Worm (Caenorhabditis elegans) whole organism, early embryonic: ENCODE measurements around the gene pals-19.

Experiments
- B0310.2 ChIP-seq: sonication (generic microtip); optimal IDR thresholded peaks from 2 replicates; lab custom pipeline; 2016; ENCODE audit warnings: mild to moderate bottlenecking, missing genetic modification characterization, missing compliant biosample characterization
- F13C5.2 ChIP-seq: sonication (generic microtip); optimal IDR thresholded peaks from 2 replicates; lab custom pipeline; 2017; ENCODE audit warnings: mild to moderate bottlenecking, missing genetic modification characterization, inconsistent platforms, missing compliant biosample characterization
- aly-1 ChIP-seq: sonication (generic microtip); optimal IDR thresholded peaks from 2 replicates; lab custom pipeline; 2016; ENCODE audit warnings: missing genetic modification characterization, missing compliant biosample characterization
- ama-1 ChIP-seq: fragments of 150-350 bp; optimal IDR thresholded peaks from 2 replicates; lab custom pipeline; 2014
- ceh-13 ChIP-seq: fragments of 200-800 bp; sonication (Bioruptor generic); optimal IDR thresholded peaks from 2 replicates; lab custom pipeline; 2018; ENCODE audit warnings: mild to moderate bottlenecking, missing genetic modification characterization, missing compliant biosample characterization
- ceh-36 ChIP-seq: sonication (generic microtip); optimal IDR thresholded peaks from 2 replicates; lab custom pipeline; 2016; ENCODE audit warnings: missing genetic modification characterization, inconsistent platforms, missing compliant biosample characterization
- ets-7 ChIP-seq: sonication (generic microtip); optimal IDR thresholded peaks from 2 replicates; lab custom pipeline; 2016; ENCODE audit warnings: missing genotype, missing genetic modification characterization, missing compliant biosample characterization
- flt-1 ChIP-seq: fragments of 200-800 bp; sonication (Bioruptor generic); IDR thresholded peaks from 2 replicates; pipeline ENCODE4 v1.3.6; 2022; ENCODE audit warnings: missing genetic modification characterization, missing compliant biosample characterization
- hmbx-1 ChIP-seq: sonication (generic microtip); optimal IDR thresholded peaks from 2 replicates; lab custom pipeline; 2016; ENCODE audit warnings: mild to moderate bottlenecking, missing genetic modification characterization, missing compliant biosample characterization
- hmg-4 ChIP-seq: fragments of 200-800 bp; sonication (Bioruptor generic); optimal IDR thresholded peaks from 2 replicates; lab custom pipeline; 2018; ENCODE audit warnings: mild to moderate bottlenecking, missing genetic modification characterization, missing compliant biosample characterization
- hnd-1 ChIP-seq: sonication (generic microtip); optimal IDR thresholded peaks from 2 replicates; lab custom pipeline; 2016; ENCODE audit warnings: missing genetic modification characterization, missing compliant biosample characterization
- pes-1 ChIP-seq: fragments of 200-800 bp; sonication (Bioruptor generic); IDR thresholded peaks from 2 replicates; pipeline ENCODE4 v1.3.6; 2022; ENCODE audit warnings: missing genetic modification reagents, missing genetic modification characterization, missing compliant biosample characterization
- scrt-1 ChIP-seq: fragments of 200-800 bp; sonication (Bioruptor generic); IDR thresholded peaks from 2 replicates; pipeline ENCODE4 v1.3.6; 2022; ENCODE audit warnings: missing genetic modification characterization, missing compliant biosample characterization
- sea-1 ChIP-seq: fragments of 200-800 bp; sonication (Bioruptor generic); conservative IDR thresholded peaks from 2 replicates; pipeline ENCODE4 v1.3.6; 2022; ENCODE audit warnings: missing genetic modification characterization, missing compliant biosample characterization
- tbx-11 ChIP-seq: fragments of 200-800 bp; sonication (Bioruptor generic); IDR thresholded peaks from 2 replicates; pipeline ENCODE4 v1.3.6; 2022; ENCODE audit warnings: missing genetic modification characterization, missing compliant biosample characterization
- tbx-37 ChIP-seq: fragments of 200-800 bp; sonication (Bioruptor generic); conservative IDR thresholded peaks from 2 replicates; pipeline ENCODE4 v1.3.6; 2022; ENCODE audit warnings: missing genetic modification reagents, missing genetic modification characterization, missing compliant biosample characterization
- tra-4 ChIP-seq: sonication (generic microtip); optimal IDR thresholded peaks from 2 replicates; lab custom pipeline; 2017; ENCODE audit warnings: missing genetic modification characterization, missing compliant biosample characterization

The pals-19 gene

ce11 chrIII:1380535-1381274 lies 21.0 kb upstream of the pals-19 start, which contains the start of the genes pals-21 and Y82E9BR.6:
TSS of gene pals-21 (minus strand) at chrIII:1380635.
TSS of gene Y82E9BR.6 (plus strand) at chrIII:1381224.
- TF ChIP-seq scrt-1 (GFP tag; lab: Robert Waterston, UW): no peak

- no peak for TF ChIP-seq hmbx-1 (tag; lab: Kevin White, UChicago)
- TF ChIP-seq ets-7 (tag; lab: Kevin White, UChicago): no peak
- no peak for TF ChIP-seq hmg-4 (GFP tag; lab: Kevin White, UChicago)
- no peak for TF ChIP-seq tbx-11 (GFP tag; lab: Robert Waterston, UW)
- no peak for TF ChIP-seq flt-1
- no peak for TF ChIP-seq F13C5.2 (tag; lab: Kevin White, UChicago)
- TF ChIP-seq ceh-13: no peak
- TF ChIP-seq sea-1 (GFP tag; lab: Robert Waterston, UW): no peak
- TF ChIP-seq ama-1 (lab: Kevin White, UChicago): no peak
- no peak for TF ChIP-seq B0310.2
- TF ChIP-seq aly-1 (tag; lab: Kevin White, UChicago): no peak
- TF ChIP-seq hnd-1 (tag; lab: Kevin White, UChicago): no peak
- no peak for TF ChIP-seq tbx-37 (GFP tag; lab: Robert Waterston, UW)
- TF ChIP-seq tra-4 (tag; lab: Kevin White, UChicago): no peak
- TF ChIP-seq ceh-36 (tag; lab: Kevin White, UChicago): no peak
- no peak for TF ChIP-seq pes-1 (GFP tag; lab: Robert Waterston, UW)
- no peak for TF ChIP-seq scrt-1 (GFP tag; lab: Robert Waterston, UW)
Measured at ce11 chrIII:1383483-1383882, 18.3 kb upstream of the pals-19 start.

ce11 chrIII:1384092-1384491 lies 17.6 kb upstream of the pals-19 start, which contains the start of the genes fbxa-138 and Y82E9BR.5:
TSS of gene fbxa-138 (minus strand) at chrIII:1384252.
TSS of gene Y82E9BR.5 (plus strand) at chrIII:1384370.
- no peak for TF ChIP-seq pes-1 (GFP tag; lab: Robert Waterston, UW)
- TF ChIP-seq flt-1: no peak

- TF ChIP-seq pes-1 (GFP tag; lab: Robert Waterston, UW) (no peak), aly-1 (tag; lab: Kevin White, UChicago) (no peak)
Measured at ce11 chrIII:1384694-1385093, 17.0 kb upstream of the pals-19 start.

ce11 chrIII:1388274-1389058 lies 13.3 kb upstream of the pals-19 start, which contains the start of gene pals-20:
TSS of gene pals-20 (minus strand) at chrIII:1388324.
- no peak for TF ChIP-seq tbx-37 (GFP tag; lab: Robert Waterston, UW)
- no peak for TF ChIP-seq F13C5.2 (tag; lab: Kevin White, UChicago)
- TF ChIP-seq tbx-11 (GFP tag; lab: Robert Waterston, UW): no peak
- no peak for TF ChIP-seq hmbx-1 (tag; lab: Kevin White, UChicago)
- TF ChIP-seq flt-1: no peak
- no peak for TF ChIP-seq ceh-13
- TF ChIP-seq scrt-1 (GFP tag; lab: Robert Waterston, UW): no peak
- no peak for TF ChIP-seq ets-7 (tag; lab: Kevin White, UChicago)
- TF ChIP-seq tra-4 (tag; lab: Kevin White, UChicago): no peak
- TF ChIP-seq hnd-1 (tag; lab: Kevin White, UChicago): no peak

- TF ChIP-seq F13C5.2 (tag; lab: Kevin White, UChicago): no peak
- no peak for TF ChIP-seq hmbx-1 (tag; lab: Kevin White, UChicago)
- no peak for TF ChIP-seq pes-1 (GFP tag; lab: Robert Waterston, UW)
- TF ChIP-seq ceh-36 (tag; lab: Kevin White, UChicago): no peak
- TF ChIP-seq flt-1: no peak
- TF ChIP-seq ceh-13: no peak
- no peak for TF ChIP-seq ama-1 (lab: Kevin White, UChicago)
- TF ChIP-seq tbx-11 (GFP tag; lab: Robert Waterston, UW): no peak
- TF ChIP-seq hmg-4 (GFP tag; lab: Kevin White, UChicago): no peak
- TF ChIP-seq aly-1 (tag; lab: Kevin White, UChicago): no peak
- no peak for TF ChIP-seq tbx-37 (GFP tag; lab: Robert Waterston, UW)
- TF ChIP-seq tra-4 (tag; lab: Kevin White, UChicago): no peak
- TF ChIP-seq scrt-1 (GFP tag; lab: Robert Waterston, UW): no peak
- TF ChIP-seq sea-1 (GFP tag; lab: Robert Waterston, UW): no peak
- TF ChIP-seq ets-7 (tag; lab: Kevin White, UChicago): no peak
- TF ChIP-seq B0310.2: no peak
Measured at ce11 chrIII:1389988-1390387, 11.8 kb upstream of the pals-19 start.

ce11 chrIII:1391752-1392151 lies 10.0 kb upstream of the pals-19 start, which contains the start of gene pals-17:
TSS of gene pals-17 (minus strand) at chrIII:1391852.
- no peak for TF ChIP-seq hmg-4 (GFP tag; lab: Kevin White, UChicago)
- no peak for TF ChIP-seq aly-1 (tag; lab: Kevin White, UChicago)
- TF ChIP-seq ceh-13: no peak
- no peak for TF ChIP-seq B0310.2
- TF ChIP-seq pes-1 (GFP tag; lab: Robert Waterston, UW): no peak
- TF ChIP-seq F13C5.2 (tag; lab: Kevin White, UChicago): no peak
